Fruit fly (Drosophila melanogaster) S2 (cell line): ENCODE data around the gene CG7352.

ENCODE experiments used
- CG8478 ChIP-seq: fragments of >200 bp; optimal IDR thresholded peaks from 2 replicates; lab custom pipeline; 2018
- CTCF ChIP-seq, 2 experiments: fragments of >200 bp; optimal IDR thresholded peaks; 2 replicates each; lab custom pipeline; 2018

DNA sequence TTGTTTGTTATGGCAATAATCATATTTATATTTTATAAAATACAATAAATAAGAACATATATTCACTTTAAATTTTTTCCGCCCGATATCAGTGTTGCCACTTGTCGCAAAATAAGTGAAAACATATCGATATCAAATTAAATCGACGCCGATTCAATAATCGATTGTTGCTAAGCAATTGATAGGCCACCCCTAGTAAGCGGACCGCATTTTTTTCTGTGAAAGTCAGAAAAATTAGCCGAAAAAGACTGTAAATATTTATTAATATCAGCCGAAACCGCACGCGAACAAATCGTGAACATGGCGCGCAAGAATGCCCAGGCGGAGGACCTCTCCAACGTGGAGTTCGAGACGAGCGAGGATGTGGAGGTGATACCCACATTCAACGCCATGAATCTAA is 34.3 kb upstream of the CG7352 start, which contains the start of gene CG7483:
- TF ChIP-seq CTCF (optimal IDR thresholded peaks at IDR 0.05; lab: Kevin White, UChicago), result no peak
- TF ChIP-seq CG8478 (lab: Kevin White, UChicago), result no peak
